Fruit fly (Drosophila melanogaster): ENCODE results near the gene Rev1.

Rev1 gene

dm6 chr3L:621097-621967, 32.8 kb upstream of the Rev1 start (continued):
- peak; percentile 60; the same call in 1 of the 2 replicates for TF ChIP-seq sob (GFP tag; IDR thresholded peaks at IDR 0.05)
- no peak for TF ChIP-seq CG9932 (GFP tag; IDR thresholded peaks at IDR 0.05)
- TF ChIP-seq pros (GFP tag; optimal IDR thresholded peaks at IDR 0.05) = peak; percentile 73
- TF ChIP-seq CG11696 (GFP tag; IDR thresholded peaks at IDR 0.05) = no peak
- TF ChIP-seq CG13424 (tag; optimal IDR thresholded peaks at IDR 0.05) = peak; percentile 79
- TF ChIP-seq ERR (GFP tag; optimal IDR thresholded peaks at IDR 0.05) = no peak
- no peak for TF ChIP-seq Fer2 (tag; optimal IDR thresholded peaks at IDR 0.05)
- TF ChIP-seq Scr (GFP tag; IDR thresholded peaks at IDR 0.05; ENCODE audit: partially characterized antibody) = no peak
- peak; percentile 78 for TF ChIP-seq Mad (GFP tag; optimal IDR thresholded peaks at IDR 0.05)
- TF ChIP-seq Opbp (GFP tag; IDR thresholded peaks at IDR 0.05; ENCODE audit: partially characterized antibody) = no peak
- peak; percentile 48 for TF ChIP-seq da (GFP tag; optimal IDR thresholded peaks at IDR 0.05)
- TF ChIP-seq Lhr (GFP tag; optimal IDR thresholded peaks at IDR 0.05) = peak; percentile 65
- no peak for TF ChIP-seq CG3281 (GFP tag; optimal IDR thresholded peaks at IDR 0.05)
- peak; percentile 62 for TF ChIP-seq peb (GFP tag; IDR thresholded peaks at IDR 0.05)
- TF ChIP-seq sna (GFP tag; IDR thresholded peaks at IDR 0.05; ENCODE audit: partially characterized antibody) = no peak
- TF ChIP-seq seq (GFP tag; IDR thresholded peaks at IDR 0.05) = no peak
- TF ChIP-seq chinmo (GFP tag; IDR thresholded peaks at IDR 0.05; ENCODE audit: partially characterized antibody) = no peak
- TF ChIP-seq Max (GFP tag; optimal IDR thresholded peaks at IDR 0.05) = peak; percentile 67
- TF ChIP-seq CG8924 (tag; optimal IDR thresholded peaks at IDR 0.05) = peak; percentile 92
- peak; percentile 59 for TF ChIP-seq CG12744 (GFP tag; optimal IDR thresholded peaks at IDR 0.05)
- TF ChIP-seq CG12769 (tag; optimal IDR thresholded peaks at IDR 0.05) = peak; percentile 21
- TF ChIP-seq zfh1 (GFP tag; IDR thresholded peaks at IDR 0.05) = peak; percentile 92
- TF ChIP-seq Myb (GFP tag; optimal IDR thresholded peaks at IDR 0.05) = no peak
- TF ChIP-seq grau (tag; optimal IDR thresholded peaks at IDR 0.05) = peak; percentile 77
- peak; percentile 59 for TF ChIP-seq ems (GFP tag; optimal IDR thresholded peaks at IDR 0.05)
- no peak for TF ChIP-seq BEAF-32 (GFP tag; optimal IDR thresholded peaks at IDR 0.05)
- no peak for TF ChIP-seq gsb (GFP tag; IDR thresholded peaks at IDR 0.05)
- peak; percentile 75 for TF ChIP-seq CG4707 (GFP tag; optimal IDR thresholded peaks at IDR 0.05)
- peak; percentile 69 for TF ChIP-seq MTF-1 (GFP tag; optimal IDR thresholded peaks at IDR 0.05; ENCODE audit: borderline replicate concordance)
- TF ChIP-seq Spps (tag; optimal IDR thresholded peaks at IDR 0.05) = peak; percentile 84
- TF ChIP-seq Mes4 (GFP tag; optimal IDR thresholded peaks at IDR 0.05) = peak; percentile 71
- peak; percentile 92 for TF ChIP-seq CG15479 (GFP tag; optimal IDR thresholded peaks at IDR 0.05)
- TF ChIP-seq NK7.1 (GFP tag; optimal IDR thresholded peaks at IDR 0.05) = peak; percentile 17
- peak; percentile 84 for TF ChIP-seq az2 (GFP tag; optimal IDR thresholded peaks at IDR 0.05)
- no peak for TF ChIP-seq CG6683 (GFP tag; optimal IDR thresholded peaks at IDR 0.05)
- TF ChIP-seq sisA (GFP tag; IDR thresholded peaks at IDR 0.05) = peak; percentile 56
- peak; percentile 47 for TF ChIP-seq CG10565 (GFP tag; optimal IDR thresholded peaks at IDR 0.05)
- TF ChIP-seq CG12391 (tag; optimal IDR thresholded peaks at IDR 0.05) = peak; percentile 86
- TF ChIP-seq fu2 (GFP tag; optimal IDR thresholded peaks at IDR 0.05) = peak; percentile 6
- peak; percentile 79 for TF ChIP-seq ci (GFP tag; IDR thresholded peaks at IDR 0.05)
- peak; percentile 70 for TF ChIP-seq Hr3 (GFP tag; optimal IDR thresholded peaks at IDR 0.05)
- TF ChIP-seq toy (GFP tag; IDR thresholded peaks at IDR 0.05) = no peak
- peak; percentile 89 for TF ChIP-seq CG17328 (GFP tag; IDR thresholded peaks at IDR 0.05)
- TF ChIP-seq NFAT (GFP tag; IDR thresholded peaks at IDR 0.05) = no peak
- TF ChIP-seq CG31441 (GFP tag; IDR thresholded peaks at IDR 0.05) = peak; percentile 90
- peak; percentile 54 for TF ChIP-seq Antp (GFP tag; optimal IDR thresholded peaks at IDR 0.05)
- no peak for TF ChIP-seq D19B (GFP tag; optimal IDR thresholded peaks at IDR 0.05)
- TF ChIP-seq Hey (tag; optimal IDR thresholded peaks at IDR 0.05) = no peak
- TF ChIP-seq CG6654 (GFP tag; optimal IDR thresholded peaks at IDR 0.05) = peak; percentile 53
